Worm (Caenorhabditis elegans): ENCODE measurements around the gene cnp-3.

cnp-3 gene

DNA sequence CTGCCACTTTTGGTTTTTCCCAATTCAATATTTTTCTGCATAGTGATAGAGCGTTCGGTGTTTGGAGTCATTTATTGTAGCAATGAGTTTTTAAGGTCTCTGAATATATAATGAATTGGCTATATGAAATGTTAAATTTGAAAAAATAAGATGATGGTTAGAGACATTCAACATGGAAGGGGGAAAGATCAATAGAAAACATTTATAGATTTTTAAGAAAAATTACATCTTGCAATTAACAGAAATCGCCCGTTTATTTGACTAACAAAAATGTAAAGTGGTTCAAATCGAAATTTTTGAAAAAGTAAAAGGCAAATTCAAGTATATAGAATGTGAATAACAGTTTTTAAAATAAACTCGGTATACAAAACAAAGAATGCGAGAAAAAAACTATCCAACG lies 27.4 kb downstream of the cnp-3 start, which contains the start of gene lido-5:
TSS of gene lido-5 (minus strand) at position 101 of the 400 bp plus-strand sequence.
- no peak for TF ChIP-seq ztf-23 (GFP tag; IDR thresholded peaks at IDR 0.05)
- TF ChIP-seq med-1 (GFP tag; optimal IDR thresholded peaks at IDR 0.05; ENCODE audit: insufficient read depth), result no peak
- TF ChIP-seq cog-1 (tag; optimal IDR thresholded peaks at IDR 0.05), result no peak
- TF ChIP-seq flt-1 (GFP tag; IDR thresholded peaks at IDR 0.05), result no peak
- TF ChIP-seq ztf-29 (GFP tag; IDR thresholded peaks at IDR 0.05), result no peak
- TF ChIP-seq tab-1 (GFP tag; IDR thresholded peaks at IDR 0.05), result no peak
- TF ChIP-seq ref-1 (GFP tag; conservative IDR thresholded peaks at IDR 0.05), result no peak
- TF ChIP-seq T22C8.4 (GFP tag; IDR thresholded peaks at IDR 0.05), result no peak
- no peak for TF ChIP-seq klf-2 (GFP tag; conservative IDR thresholded peaks at IDR 0.05)

DNA sequence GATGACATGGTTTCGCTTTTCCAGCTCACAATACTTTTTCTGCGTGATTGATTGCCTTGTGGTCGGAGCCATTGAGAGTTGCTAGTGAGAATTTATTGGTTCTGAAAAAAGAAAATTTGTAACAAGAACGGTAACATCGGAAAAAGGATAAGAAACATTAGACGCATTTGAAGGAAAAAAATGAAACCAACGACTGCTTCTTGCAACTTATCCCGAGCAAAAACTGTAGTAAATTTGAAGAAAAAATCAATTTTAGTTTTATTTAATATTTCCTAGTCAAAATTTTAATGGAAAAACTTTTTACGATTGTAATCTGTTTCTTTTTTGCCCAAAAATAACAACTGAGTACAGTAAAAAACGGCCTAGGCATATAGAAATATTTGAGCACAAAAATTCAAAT lies 30.2 kb downstream of the cnp-3 start, which contains the start of gene lido-4:
TSS of gene lido-4 (minus strand) at position 101 of the 400 bp plus-strand sequence.
- TF ChIP-seq med-1 (GFP tag; optimal IDR thresholded peaks at IDR 0.05; ENCODE audit: insufficient read depth) (no peak), T22C8.4 (GFP tag; IDR thresholded peaks at IDR 0.05) (no peak), ref-1 (GFP tag; conservative IDR thresholded peaks at IDR 0.05) (no peak), ztf-23 (GFP tag; IDR thresholded peaks at IDR 0.05) (no peak), tab-1 (GFP tag; IDR thresholded peaks at IDR 0.05) (no peak), flt-1 (GFP tag; IDR thresholded peaks at IDR 0.05) (no peak), ztf-29 (GFP tag; IDR thresholded peaks at IDR 0.05) (no peak), klf-2 (GFP tag; conservative IDR thresholded peaks at IDR 0.05) (no peak), cog-1 (tag; optimal IDR thresholded peaks at IDR 0.05) (no peak)

DNA sequence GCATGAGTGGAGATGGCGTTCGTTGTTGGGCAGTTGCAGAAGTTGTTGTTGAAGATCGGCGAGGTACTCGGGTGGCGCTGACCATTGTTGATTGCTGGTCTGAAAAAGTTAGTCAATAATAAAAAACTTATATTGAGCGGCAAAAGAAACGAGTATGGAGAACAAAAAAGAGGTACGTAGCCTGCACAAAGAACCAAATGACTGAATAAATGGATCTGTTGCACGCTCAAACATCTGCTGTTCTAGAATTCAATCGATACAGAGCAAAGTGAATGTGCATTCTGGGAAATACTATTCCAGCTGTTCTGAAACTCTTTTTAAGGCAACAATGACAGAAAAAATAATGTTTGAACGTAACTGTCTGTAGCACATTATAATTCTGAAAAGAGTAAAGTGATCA lies 37.3 kb downstream of the cnp-3 start, which contains the start of gene lido-2:
TSS of gene lido-2 (minus strand) at position 101 of the 400 bp plus-strand sequence.
- no peak for TF ChIP-seq ztf-23 (GFP tag; IDR thresholded peaks at IDR 0.05)
- TF ChIP-seq klf-2 (GFP tag; conservative IDR thresholded peaks at IDR 0.05), result no peak
- no peak for TF ChIP-seq tab-1 (GFP tag; IDR thresholded peaks at IDR 0.05)
- no peak for TF ChIP-seq flt-1 (GFP tag; IDR thresholded peaks at IDR 0.05)
- no peak for TF ChIP-seq T22C8.4 (GFP tag; IDR thresholded peaks at IDR 0.05)
- TF ChIP-seq ref-1 (GFP tag; conservative IDR thresholded peaks at IDR 0.05), result no peak
- no peak for TF ChIP-seq cog-1 (tag; optimal IDR thresholded peaks at IDR 0.05)
- no peak for TF ChIP-seq ztf-29 (GFP tag; IDR thresholded peaks at IDR 0.05)
- TF ChIP-seq med-1 (GFP tag; optimal IDR thresholded peaks at IDR 0.05; ENCODE audit: insufficient read depth), result no peak

DNA sequence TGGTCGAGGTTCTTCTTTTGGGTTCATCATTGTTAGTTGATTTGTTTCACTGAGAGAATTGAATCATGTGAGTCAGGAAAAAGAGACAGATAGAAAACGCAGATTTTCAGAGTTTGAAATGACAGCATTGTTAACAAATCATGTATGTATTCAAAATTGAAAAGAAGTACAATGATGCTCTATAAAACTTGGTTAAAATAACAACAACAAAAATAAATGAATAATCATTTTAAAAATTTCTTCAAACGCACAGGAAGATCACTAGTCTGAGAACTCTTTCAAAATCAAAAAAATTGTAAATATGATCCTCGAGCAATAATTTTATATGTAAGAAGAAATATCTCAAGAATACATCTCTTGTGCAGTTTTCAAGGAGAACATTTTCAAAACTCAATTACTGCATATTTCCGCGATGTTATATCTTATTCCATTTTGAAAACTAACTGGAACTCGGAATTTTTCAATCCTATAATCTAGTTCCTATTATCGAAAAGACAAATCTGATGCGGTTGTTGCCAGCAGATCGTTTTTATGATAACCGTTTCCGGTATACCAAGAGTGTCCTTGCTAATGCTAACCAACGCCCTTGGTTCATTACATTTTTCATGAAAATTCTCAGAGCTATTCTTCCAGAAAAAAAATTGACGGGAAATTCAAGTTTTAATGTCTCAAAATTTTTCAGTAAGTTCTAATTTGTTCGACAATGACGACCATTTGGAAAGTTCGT lies 41.2 kb downstream of the cnp-3 start, which contains the start of gene lido-1:
TSS of gene lido-1 (minus strand) at position 51 of the 727 bp plus-strand sequence.
- TF ChIP-seq tab-1 (GFP tag; IDR thresholded peaks at IDR 0.05) (no peak), cog-1 (tag; optimal IDR thresholded peaks at IDR 0.05) (no peak), ztf-23 (GFP tag; IDR thresholded peaks at IDR 0.05) (no peak), flt-1 (GFP tag; IDR thresholded peaks at IDR 0.05) (no peak), med-1 (GFP tag; optimal IDR thresholded peaks at IDR 0.05; ENCODE audit: insufficient read depth) (no peak), ztf-29 (GFP tag; IDR thresholded peaks at IDR 0.05) (no peak), T22C8.4 (GFP tag; IDR thresholded peaks at IDR 0.05) (no peak), klf-2 (GFP tag; conservative IDR thresholded peaks at IDR 0.05) (no peak), ref-1 (GFP tag; conservative IDR thresholded peaks at IDR 0.05) (no peak)

DNA sequence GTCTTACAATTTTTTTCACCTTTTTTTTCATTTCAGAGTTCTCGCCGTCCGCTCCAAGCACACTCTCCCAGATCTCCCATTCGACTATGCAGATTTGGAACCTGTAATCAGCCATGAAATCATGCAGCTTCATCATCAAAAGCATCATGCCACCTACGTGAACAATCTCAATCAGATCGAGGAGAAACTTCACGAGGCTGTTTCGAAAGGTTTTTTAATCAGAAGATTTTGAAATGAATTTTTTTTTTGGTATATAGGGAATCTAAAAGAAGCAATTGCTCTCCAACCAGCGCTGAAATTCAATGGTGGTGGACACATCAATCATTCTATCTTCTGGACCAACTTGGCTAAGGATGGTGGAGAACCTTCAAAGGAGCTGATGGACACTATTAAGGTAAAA lies 44.7 kb downstream of the cnp-3 start, which contains the start of gene C08A9.3:
TSS of gene C08A9.3 (minus strand) at position 101 of the 400 bp plus-strand sequence.
- TF ChIP-seq ztf-23 (GFP tag; IDR thresholded peaks at IDR 0.05) (no peak), ref-1 (GFP tag; conservative IDR thresholded peaks at IDR 0.05) (no peak), T22C8.4 (GFP tag; IDR thresholded peaks at IDR 0.05) (no peak), med-1 (GFP tag; optimal IDR thresholded peaks at IDR 0.05; ENCODE audit: insufficient read depth) (no peak), flt-1 (GFP tag; IDR thresholded peaks at IDR 0.05) (no peak), klf-2 (GFP tag; conservative IDR thresholded peaks at IDR 0.05) (no peak), ztf-29 (GFP tag; IDR thresholded peaks at IDR 0.05) (no peak), cog-1 (tag; optimal IDR thresholded peaks at IDR 0.05) (no peak), tab-1 (GFP tag; IDR thresholded peaks at IDR 0.05) (no peak)

DNA sequence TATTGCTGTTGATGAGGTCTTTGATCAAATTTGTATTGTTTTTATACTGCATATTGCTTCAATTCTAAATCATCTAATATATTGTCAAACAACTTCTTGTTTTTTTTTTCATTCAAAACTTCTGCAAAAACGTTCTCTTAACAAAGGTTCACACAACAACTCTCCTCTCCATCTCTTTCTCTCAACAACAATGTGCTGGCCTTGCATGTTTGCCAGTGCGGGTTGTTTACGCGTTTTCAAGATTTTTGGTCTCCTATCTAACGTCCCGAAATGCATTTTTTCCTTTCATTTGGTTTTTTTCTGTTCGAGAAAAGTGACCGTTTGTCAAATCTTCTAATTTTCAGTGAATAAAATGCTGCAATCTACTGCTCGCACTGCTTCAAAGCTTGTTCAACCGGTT lies 45.5 kb downstream of the cnp-3 start, which contains the start of gene sod-3:
TSS of gene sod-3 (plus strand) at position 338 of the 400 bp plus-strand sequence.
- TF ChIP-seq T22C8.4 (GFP tag; IDR thresholded peaks at IDR 0.05) (no peak), cog-1 (tag; optimal IDR thresholded peaks at IDR 0.05) (no peak), flt-1 (GFP tag; IDR thresholded peaks at IDR 0.05) (no peak), tab-1 (GFP tag; IDR thresholded peaks at IDR 0.05) (no peak), ztf-23 (GFP tag; IDR thresholded peaks at IDR 0.05) (no peak), klf-2 (GFP tag; conservative IDR thresholded peaks at IDR 0.05) (no peak), ref-1 (GFP tag; conservative IDR thresholded peaks at IDR 0.05) (no peak), ztf-29 (GFP tag; IDR thresholded peaks at IDR 0.05) (no peak), med-1 (GFP tag; optimal IDR thresholded peaks at IDR 0.05; ENCODE audit: insufficient read depth) (no peak)

Data from whole organism, midembryonic.